Fruit fly (Drosophila melanogaster) whole organism, prepupa: ENCODE measurements around the gene mRpS34.

Experiments used
- CG16779 ChIP-seq: fragments of 200-800 bp; sonication (Bioruptor generic); optimal IDR thresholded peaks from 3 replicates; lab custom pipeline; 2017; ENCODE audit warnings: missing biosample characterization, mild to moderate bottlenecking, missing genetic modification characterization
- CG8119 ChIP-seq: fragments of 200-800 bp; sonication (Bioruptor generic); IDR thresholded peaks from 3 replicates; pipeline ENCODE4 v1.3.6; 2022; ENCODE audit warnings: missing biosample characterization, missing genetic modification characterization

- no peak for TF ChIP-seq CG8119 (GFP tag; lab: Robert Waterston, UW)
- no peak for TF ChIP-seq CG16779
Observed at dm6 chr3L:16359795-16360194, 11.9 kb downstream of the mRpS34 start.
